Worm (Caenorhabditis elegans) whole organism, midembryonic: ENCODE data around the gene pigk-1.
A peak's percentile ranks its signal among the peaks of the same experiment; 100 is the strongest.

ENCODE experiments used
- T22C8.4 ChIP-seq: fragments of 200-800 bp; sonication (Bioruptor generic); IDR thresholded peaks from 2 replicates; pipeline ENCODE4 v1.3.6; 2022; ENCODE audit warnings: missing genetic modification characterization, missing compliant biosample characterization
- cog-1 ChIP-seq: sonication (generic microtip); optimal IDR thresholded peaks from 2 replicates; lab custom pipeline; 2016; ENCODE audit warnings: missing genetic modification characterization, missing compliant biosample characterization
- flt-1 ChIP-seq: fragments of 200-800 bp; sonication (Bioruptor generic); IDR thresholded peaks from 2 replicates; pipeline ENCODE4 v1.3.6; 2022; ENCODE audit warnings: missing genetic modification characterization, missing compliant biosample characterization
- klf-2 ChIP-seq: fragments of 200-800 bp; sonication (Bioruptor generic); conservative IDR thresholded peaks from 2 replicates; pipeline ENCODE4 v1.3.6; 2022; ENCODE audit warnings: missing genetic modification reagents, missing genetic modification characterization, missing compliant biosample characterization
- med-1 ChIP-seq: sonication (generic microtip); optimal IDR thresholded peaks from 2 replicates; lab custom pipeline; 2017; ENCODE audit warnings: missing genetic modification characterization, mild to moderate bottlenecking, missing compliant biosample characterization, antibody characterized with exemption, missing genetic modification reagents; ENCODE audit not compliant: insufficient read depth
- ref-1 ChIP-seq: fragments of 200-800 bp; sonication (Bioruptor generic); conservative IDR thresholded peaks from 2 replicates; pipeline ENCODE4 v1.3.6; 2022; ENCODE audit warnings: missing genetic modification reagents, missing genetic modification characterization, missing compliant biosample characterization
- tab-1 ChIP-seq: fragments of 200-800 bp; sonication (Bioruptor generic); IDR thresholded peaks from 2 replicates; pipeline ENCODE4 v1.3.6; 2022; ENCODE audit warnings: missing genetic modification characterization, missing compliant biosample characterization
- ztf-23 ChIP-seq: fragments of 200-800 bp; sonication (Bioruptor generic); IDR thresholded peaks from 2 replicates; pipeline ENCODE4 v1.3.6; 2022; ENCODE audit warnings: missing genetic modification reagents, missing genetic modification characterization, missing compliant biosample characterization
- ztf-29 ChIP-seq: fragments of 200-800 bp; sonication (Bioruptor generic); IDR thresholded peaks from 2 replicates; pipeline ENCODE4 v1.3.6; 2022; ENCODE audit warnings: missing genetic modification reagents, missing genetic modification characterization, missing compliant biosample characterization

Gene pigk-1

DNA sequence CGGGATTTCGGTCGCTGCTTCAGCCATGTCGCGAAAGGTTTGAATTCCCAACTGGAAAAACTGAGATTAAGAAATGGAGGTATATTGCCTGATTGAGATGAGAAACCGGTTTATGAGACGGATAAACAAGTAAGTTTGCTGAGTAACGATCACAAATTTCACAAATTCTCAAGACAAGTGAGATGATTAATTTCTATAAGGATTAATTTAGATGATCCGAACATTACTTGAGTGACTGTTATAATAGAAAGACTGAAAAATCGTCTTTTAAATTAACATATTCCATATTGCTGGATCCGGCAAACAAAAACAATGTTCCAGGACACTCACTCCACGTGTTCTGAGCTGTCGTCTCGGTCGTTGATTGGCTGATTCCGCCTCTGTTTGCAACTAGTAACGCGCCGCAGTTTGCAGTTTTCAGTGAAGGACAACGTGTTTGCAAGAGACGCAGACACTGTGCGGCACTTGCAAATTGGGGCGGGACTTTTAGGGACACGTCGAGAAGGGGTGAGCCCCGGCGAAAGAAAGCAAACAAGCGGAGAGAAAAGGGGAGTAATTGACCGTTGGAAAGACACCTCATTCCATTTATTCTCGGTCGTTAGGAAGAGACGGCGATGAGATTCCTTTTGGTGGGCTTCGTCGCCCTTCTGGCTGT is 9.1 kb upstream of the pigk-1 start, which contains the start of the genes imp-2 and enpl-1:
TSS of gene imp-2 (minus strand) at position 51 of the 655 bp plus-strand sequence.
TSS of gene enpl-1 (plus strand) at position 462 of the 655 bp plus-strand sequence.
- no peak for TF ChIP-seq ref-1 (GFP tag; lab: Robert Waterston, UW)
- peak; percentile 49; the same call in 1 of the 2 replicates for TF ChIP-seq ztf-23
- no peak for TF ChIP-seq med-1 (GFP tag; lab: Kevin White, UChicago)
- TF ChIP-seq cog-1 (tag; lab: Kevin White, UChicago) = peak; percentile 90
- peak; percentile 34; the same call in 1 of the 2 replicates for TF ChIP-seq ztf-29 (GFP tag; lab: Robert Waterston, UW)
- TF ChIP-seq flt-1 (GFP tag; lab: Robert Waterston, UW) = peak; percentile 72; the same call in 1 of the 2 replicates
- 0 out of 2 replicates have a peak, but pooled peaks have one; percentile 26 for TF ChIP-seq klf-2 (GFP tag; lab: Robert Waterston, UW)
- 0 out of 2 replicates have a peak, but pooled peaks have one; percentile 62 for TF ChIP-seq tab-1 (GFP tag; lab: Robert Waterston, UW)
- TF ChIP-seq T22C8.4 = no peak

DNA sequence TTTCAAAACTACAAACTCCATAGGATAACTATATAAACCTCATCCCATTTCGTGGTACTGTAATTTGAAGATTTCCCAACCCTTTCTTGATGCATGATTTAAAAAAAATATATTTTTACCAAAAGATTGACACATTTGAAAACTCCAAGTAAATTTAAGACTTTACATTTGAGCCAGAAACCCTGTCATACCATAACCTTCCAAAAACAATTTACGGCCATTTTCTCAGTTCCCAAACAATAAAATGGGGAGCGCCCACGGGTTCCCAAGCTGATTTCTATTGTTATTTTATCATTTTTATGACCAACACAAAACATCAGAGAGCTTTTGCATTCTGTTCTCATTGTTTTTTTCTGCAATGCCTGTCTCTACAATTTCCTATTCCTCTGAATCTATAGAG is 2.8 kb upstream of the pigk-1 start, which contains the start of gene clc-9:
TSS of gene clc-9 (plus strand) at position 301 of the 400 bp plus-strand sequence.
- TF ChIP-seq klf-2 (GFP tag; lab: Robert Waterston, UW) = no peak
- no peak for TF ChIP-seq ztf-29 (GFP tag; lab: Robert Waterston, UW)
- no peak for TF ChIP-seq T22C8.4
- TF ChIP-seq flt-1 (GFP tag; lab: Robert Waterston, UW) = no peak
- TF ChIP-seq tab-1 (GFP tag; lab: Robert Waterston, UW) = no peak
- TF ChIP-seq cog-1 (tag; lab: Kevin White, UChicago) = no peak
- TF ChIP-seq ref-1 (GFP tag; lab: Robert Waterston, UW) = no peak
- TF ChIP-seq ztf-23 = no peak
- no peak for TF ChIP-seq med-1 (GFP tag; lab: Kevin White, UChicago)

DNA sequence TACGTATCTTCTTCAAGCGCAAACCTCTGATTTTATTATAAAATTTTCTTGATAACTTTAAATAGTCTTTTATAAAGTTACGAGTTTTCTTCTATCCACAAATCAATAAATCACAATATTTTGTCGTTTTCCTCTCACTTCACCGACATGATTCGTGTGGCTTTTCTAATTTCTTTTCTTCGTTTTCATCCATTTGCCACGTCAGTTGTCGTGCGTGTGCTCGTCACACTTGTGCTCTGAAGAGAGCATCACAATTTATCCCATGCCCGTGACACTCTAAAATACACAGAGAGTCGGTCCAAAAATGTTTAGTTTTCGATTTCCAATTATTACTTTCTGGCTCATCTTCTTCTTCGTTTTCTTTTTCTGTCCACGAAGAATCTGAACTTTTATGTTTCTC is 2.1 kb upstream of the pigk-1 start:
- no peak for TF ChIP-seq tab-1 (GFP tag; lab: Robert Waterston, UW)
- TF ChIP-seq cog-1 (tag; lab: Kevin White, UChicago) = no peak
- TF ChIP-seq klf-2 (GFP tag; lab: Robert Waterston, UW) = no peak
- no peak for TF ChIP-seq ztf-23
- TF ChIP-seq flt-1 (GFP tag; lab: Robert Waterston, UW) = no peak
- no peak for TF ChIP-seq T22C8.4
- no peak for TF ChIP-seq ref-1 (GFP tag; lab: Robert Waterston, UW)
- TF ChIP-seq med-1 (GFP tag; lab: Kevin White, UChicago) = no peak
- no peak for TF ChIP-seq ztf-29 (GFP tag; lab: Robert Waterston, UW)

DNA sequence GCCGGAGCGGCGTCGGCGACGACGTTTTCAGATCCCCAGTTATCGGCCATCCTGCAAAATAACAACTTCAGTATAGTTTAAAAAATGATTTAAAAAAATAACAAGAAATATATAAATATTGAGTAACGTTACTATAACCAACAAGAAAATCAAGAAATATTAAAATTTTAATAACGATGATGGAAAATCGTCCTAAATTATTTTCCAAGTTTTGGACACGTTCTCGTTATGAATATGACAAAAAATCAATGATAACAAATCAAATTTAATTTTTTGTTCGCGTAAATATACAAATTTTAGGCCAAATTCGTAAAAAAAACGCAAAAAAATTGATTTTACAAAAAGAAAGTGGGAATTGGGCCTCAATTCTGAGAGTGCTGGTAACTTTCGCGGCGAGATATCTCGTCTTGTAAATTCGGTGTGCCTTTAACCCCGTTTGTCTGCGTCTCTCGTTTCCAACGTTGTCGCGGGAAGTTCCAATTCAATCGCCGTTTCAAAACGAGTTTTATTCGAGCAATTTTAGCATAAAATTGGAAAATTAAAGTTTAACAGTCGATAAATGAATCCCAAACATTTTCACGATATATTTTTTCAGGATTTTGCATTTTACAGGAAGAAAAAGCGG is 1.3 kb upstream of the pigk-1 start, which contains the start of gene rps-5:
TSS of gene rps-5 (minus strand) at position 51 of the 625 bp plus-strand sequence.
- TF ChIP-seq ztf-29 (GFP tag; lab: Robert Waterston, UW) (no peak), ztf-23 (no peak), ref-1 (GFP tag; lab: Robert Waterston, UW) (no peak), T22C8.4 (no peak), klf-2 (GFP tag; lab: Robert Waterston, UW) (no peak), tab-1 (GFP tag; lab: Robert Waterston, UW) (no peak), med-1 (GFP tag; lab: Kevin White, UChicago) (no peak), cog-1 (tag; lab: Kevin White, UChicago) (no peak), flt-1 (GFP tag; lab: Robert Waterston, UW) (no peak)

DNA sequence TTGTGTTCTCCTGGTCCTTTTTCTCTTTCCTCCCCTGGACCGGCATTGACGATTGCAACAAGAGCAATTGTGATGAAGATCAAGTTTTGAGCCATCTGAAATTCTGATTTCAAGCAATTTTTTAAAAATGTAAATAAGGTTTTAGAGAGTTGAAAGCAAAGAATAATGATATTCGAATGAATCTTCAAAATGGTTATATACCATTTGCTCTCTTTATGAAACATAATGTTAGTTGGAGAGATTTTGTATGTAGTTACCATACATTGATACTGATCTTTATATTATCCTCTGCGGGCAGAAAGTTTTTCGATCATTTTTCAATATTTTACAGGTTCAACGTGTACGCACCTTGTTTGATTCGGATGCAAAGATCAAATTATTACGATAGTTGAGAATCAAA is 4.1 kb downstream of the pigk-1 start, which contains the start of gene srlf-24:
TSS of gene srlf-24 (minus strand) at position 101 of the 400 bp plus-strand sequence.
- TF ChIP-seq klf-2 (GFP tag; lab: Robert Waterston, UW) = no peak
- TF ChIP-seq ztf-23 = no peak
- no peak for TF ChIP-seq med-1 (GFP tag; lab: Kevin White, UChicago)
- no peak for TF ChIP-seq ztf-29 (GFP tag; lab: Robert Waterston, UW)
- TF ChIP-seq ref-1 (GFP tag; lab: Robert Waterston, UW) = no peak
- no peak for TF ChIP-seq flt-1 (GFP tag; lab: Robert Waterston, UW)
- TF ChIP-seq tab-1 (GFP tag; lab: Robert Waterston, UW) = no peak
- TF ChIP-seq cog-1 (tag; lab: Kevin White, UChicago) = no peak
- TF ChIP-seq T22C8.4 = no peak

DNA sequence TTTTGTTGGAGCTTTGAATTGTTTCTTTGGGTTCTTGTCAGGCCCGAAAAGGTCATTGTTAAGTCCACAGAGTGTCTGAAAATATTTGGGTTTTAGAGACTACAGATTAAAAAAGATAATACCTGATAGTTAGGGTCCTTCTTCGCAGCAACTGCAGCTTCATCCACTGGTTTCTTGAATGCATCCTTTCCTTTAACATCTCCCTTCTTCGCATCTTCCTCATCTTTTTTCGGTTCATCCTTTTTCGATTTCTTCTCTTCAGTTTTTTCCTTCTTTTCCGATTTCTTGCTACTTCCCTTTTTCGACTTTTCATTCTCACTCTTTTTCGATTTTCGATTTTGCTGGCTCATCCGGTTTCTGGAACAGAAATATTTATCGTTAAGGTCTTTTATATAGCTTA is 6.3 kb downstream of the pigk-1 start:
- TF ChIP-seq klf-2 (GFP tag; lab: Robert Waterston, UW) (no peak), cog-1 (tag; lab: Kevin White, UChicago) (no peak), flt-1 (GFP tag; lab: Robert Waterston, UW) (no peak), ref-1 (GFP tag; lab: Robert Waterston, UW) (no peak), ztf-23 (no peak), med-1 (GFP tag; lab: Kevin White, UChicago) (no peak), T22C8.4 (no peak), ztf-29 (GFP tag; lab: Robert Waterston, UW) (no peak), tab-1 (GFP tag; lab: Robert Waterston, UW) (no peak)

DNA sequence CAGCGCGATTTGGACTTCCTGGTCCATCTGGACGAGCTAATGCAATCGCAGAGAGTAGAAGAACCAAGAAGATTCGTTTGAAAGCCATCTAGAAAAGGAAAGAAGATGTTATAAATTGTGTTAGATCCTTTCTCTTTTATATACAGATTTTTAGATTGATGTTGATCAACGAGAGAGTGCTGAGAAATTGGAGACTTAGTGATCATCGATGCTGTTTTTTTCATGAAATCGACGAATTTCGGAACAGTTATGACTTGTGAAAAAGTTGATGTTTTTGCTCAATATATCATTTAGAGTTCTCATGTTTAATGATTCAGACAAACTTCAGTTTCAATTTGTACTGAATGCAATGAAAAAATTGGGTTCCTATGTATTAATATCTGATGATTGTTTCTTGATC is 7.2 kb downstream of the pigk-1 start, which contains the start of gene srlf-17:
TSS of gene srlf-17 (minus strand) at position 101 of the 400 bp plus-strand sequence.
- TF ChIP-seq klf-2 (GFP tag; lab: Robert Waterston, UW) = no peak
- TF ChIP-seq ztf-29 (GFP tag; lab: Robert Waterston, UW) = no peak
- TF ChIP-seq ztf-23 = no peak
- TF ChIP-seq flt-1 (GFP tag; lab: Robert Waterston, UW) = no peak
- TF ChIP-seq tab-1 (GFP tag; lab: Robert Waterston, UW) = no peak
- TF ChIP-seq med-1 (GFP tag; lab: Kevin White, UChicago) = no peak
- TF ChIP-seq cog-1 (tag; lab: Kevin White, UChicago) = no peak
- no peak for TF ChIP-seq T22C8.4
- TF ChIP-seq ref-1 (GFP tag; lab: Robert Waterston, UW) = no peak

DNA sequence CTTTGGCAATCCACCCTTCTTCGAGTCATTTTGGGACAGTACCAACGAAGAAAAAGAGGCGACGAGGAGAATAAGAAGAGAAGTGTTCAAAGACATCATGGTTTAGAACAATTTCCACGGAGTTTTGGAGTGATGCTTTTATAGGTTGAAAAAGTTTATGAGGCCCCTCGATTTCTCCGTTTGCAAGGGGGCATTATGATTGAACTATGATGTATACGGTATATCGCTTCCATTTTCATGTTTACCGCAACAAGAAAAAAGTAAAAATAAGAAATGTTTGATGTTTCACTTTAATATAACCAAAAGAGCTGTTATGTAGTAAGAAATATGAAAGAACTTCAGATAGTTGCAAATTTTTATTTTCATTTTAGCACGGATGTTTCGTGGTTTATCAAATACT is 8.4 kb downstream of the pigk-1 start, which contains the start of gene srlf-18:
TSS of gene srlf-18 (minus strand) at position 101 of the 400 bp plus-strand sequence.
- TF ChIP-seq ztf-23 (no peak), ztf-29 (GFP tag; lab: Robert Waterston, UW) (no peak)
